Fruit fly (Drosophila melanogaster) Kc167 (cell line): Measurements from ENCODE around the gene Sgs3.

Source experiments
- Myc ChIP-seq: fragments of >200 bp; optimal IDR thresholded peaks from 2 replicates; lab custom pipeline; 2017; ENCODE audit warnings: missing external identifiers
- insv ChIP-seq: fragments of >200 bp; optimal IDR thresholded peaks from 3 replicates; lab custom pipeline; 2018; ENCODE audit warnings: missing external identifiers

DNA sequence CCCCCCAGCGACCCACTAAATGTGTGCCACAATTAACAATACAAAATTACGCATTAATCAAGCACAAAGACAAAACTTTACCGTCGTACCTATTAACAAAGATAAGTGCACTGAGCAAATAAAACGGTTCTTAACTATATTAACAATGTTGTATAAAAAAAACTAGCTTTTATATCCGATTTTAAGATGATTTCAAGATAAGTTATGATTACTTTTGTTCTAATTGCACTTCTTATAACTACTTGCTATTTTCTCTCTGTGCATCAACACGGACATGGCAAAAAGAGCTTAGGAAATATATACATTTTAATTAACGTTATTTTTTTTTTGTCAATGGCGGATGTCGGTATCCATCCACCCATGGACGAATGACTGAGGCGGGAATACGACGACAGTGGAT lies 24.1 kb downstream of the Sgs3 start:
- TF ChIP-seq insv (lab: Kevin White, UChicago) (no peak), Myc (no peak)
